Fruit fly (Drosophila melanogaster): Measurements from ENCODE around the gene CG3168.

The CG3168 gene

dm6 chrX:6741184-6741586, 1.4 kb upstream of the CG3168 start (continued):
- TF ChIP-seq Blimp-1 (GFP tag; optimal IDR thresholded peaks at IDR 0.05) (peak; percentile 10), CG14667 (GFP tag; IDR thresholded peaks at IDR 0.05) (no peak), Bteb2 (GFP tag; optimal IDR thresholded peaks at IDR 0.05) (peak; percentile 12), Dbx (GFP tag; IDR thresholded peaks at IDR 0.05) (peak; percentile 65; the same call in 2 of the 3 replicates), Asciz (GFP tag; optimal IDR thresholded peaks at IDR 0.05) (peak; percentile 0), CG12155 (GFP tag; optimal IDR thresholded peaks at IDR 0.05) (peak; percentile 37), Sry-β (GFP tag; optimal IDR thresholded peaks at IDR 0.05) (no peak), vvl (GFP tag; IDR thresholded peaks at IDR 0.05) (peak; percentile 86), CG10462 (GFP tag; optimal IDR thresholded peaks at IDR 0.05) (peak; percentile 1), CG11456 (GFP tag; IDR thresholded peaks at IDR 0.05) (peak; percentile 50; the same call in 1 of the 3 replicates), Sox102F (GFP tag; optimal IDR thresholded peaks at IDR 0.05) (peak; percentile 31), sisA (GFP tag; IDR thresholded peaks at IDR 0.05) (peak; percentile 35; the same call in 1 of the 2 replicates), HHEX (GFP tag; optimal IDR thresholded peaks at IDR 0.05) (peak; percentile 39), PHDP (tag; optimal IDR thresholded peaks at IDR 0.05) (peak; percentile 49), BEAF-32 (GFP tag; optimal IDR thresholded peaks at IDR 0.05) (peak; percentile 78), Hr51 (GFP tag; optimal IDR thresholded peaks at IDR 0.05) (peak in 1 of 2 experiments; percentile 45), Atf-2 (GFP tag; optimal IDR thresholded peaks at IDR 0.05) (no peak), usp (GFP tag; optimal IDR thresholded peaks at IDR 0.05) (no peak), bcd (GFP tag; optimal IDR thresholded peaks at IDR 0.05) (peak; percentile 40), CG8944 (GFP tag; optimal IDR thresholded peaks at IDR 0.05) (no peak), CG14860 (GFP tag; IDR thresholded peaks at IDR 0.05; ENCODE audit: partially characterized antibody) (peak; percentile 62; the same call in 1 of the 3 replicates), CG4424 (GFP tag; optimal IDR thresholded peaks at IDR 0.05) (peak; percentile 42), maf-S (GFP tag; optimal IDR thresholded peaks at IDR 0.05) (peak; percentile 20), kah (GFP tag; optimal IDR thresholded peaks at IDR 0.05) (no peak), CG18619 (GFP tag; optimal IDR thresholded peaks at IDR 0.05) (peak; percentile 10), ham (GFP tag; IDR thresholded peaks at IDR 0.05) (no peak), jing (GFP tag; optimal IDR thresholded peaks at IDR 0.05) (no peak), so (GFP tag; IDR thresholded peaks at IDR 0.05) (peak; percentile 48; the same call in 1 of the 3 replicates), Atf6 (GFP tag; IDR thresholded peaks at IDR 0.05) (0 out of 2 replicates have a peak, but pooled peaks have one; percentile 58), CG1792 (GFP tag; optimal IDR thresholded peaks at IDR 0.05) (no peak), CG2199 (GFP tag; IDR thresholded peaks at IDR 0.05) (peak; percentile 54; the same call in 1 of the 3 replicates), CG32772 (GFP tag; IDR thresholded peaks at IDR 0.05) (0 out of 2 replicates have a peak, but pooled peaks have one; percentile 21), CG12769 (tag; optimal IDR thresholded peaks at IDR 0.05) (peak; percentile 62), Six4 (GFP tag; optimal IDR thresholded peaks at IDR 0.05) (no peak), CG11723 (GFP tag; optimal IDR thresholded peaks at IDR 0.05) (no peak), CG4820 (GFP tag; optimal IDR thresholded peaks at IDR 0.05) (peak; percentile 2), CG10267 (tag; optimal IDR thresholded peaks at IDR 0.05) (peak; percentile 68), phol (tag; optimal IDR thresholded peaks at IDR 0.05) (peak; percentile 48), CG6813 (GFP tag; optimal IDR thresholded peaks at IDR 0.05) (no peak), pho (GFP tag; optimal IDR thresholded peaks at IDR 0.05) (peak; percentile 36), ttk (GFP tag; IDR thresholded peaks at IDR 0.05) (no peak), Tbp (GFP tag; optimal IDR thresholded peaks at IDR 0.05) (no peak), CG34422 (GFP tag; IDR thresholded peaks at IDR 0.05) (peak; percentile 50; the same call in 1 of the 3 replicates), fd3F (GFP tag; optimal IDR thresholded peaks at IDR 0.05) (peak; percentile 4), otp (GFP tag; IDR thresholded peaks at IDR 0.05) (peak; percentile 55; the same call in 2 of the 3 replicates), sob (GFP tag; IDR thresholded peaks at IDR 0.05) (peak; percentile 73), Dll (GFP tag; IDR thresholded peaks at IDR 0.05; ENCODE audit: partially characterized antibody) (peak; percentile 72), CG9817 (tag; optimal IDR thresholded peaks at IDR 0.05) (peak; percentile 12), CG11085 (GFP tag; IDR thresholded peaks at IDR 0.05) (no peak), CG18599 (GFP tag; optimal IDR thresholded peaks at IDR 0.05) (peak; percentile 40)

Data from whole organism, embryonic.